Worm (Caenorhabditis elegans) whole organism, L2 larva: Measurements from ENCODE around the gene T06E6.15.

Experiments
- dmd-4 ChIP-seq: sonication (generic microtip); optimal IDR thresholded peaks from 2 replicates; lab custom pipeline; 2017; ENCODE audit warnings: missing biosample characterization, missing genetic modification characterization
- nhr-12 ChIP-seq: fragments of 150-350 bp; optimal IDR thresholded peaks from 2 replicates; lab custom pipeline; 2014; ENCODE audit warnings: missing biosample characterization, missing genetic modification characterization
- nhr-237 ChIP-seq: fragments of 150-350 bp; optimal IDR thresholded peaks from 2 replicates; lab custom pipeline; 2014; ENCODE audit warnings: missing biosample characterization, missing genetic modification characterization
- ztf-1 ChIP-seq: fragments of 200-800 bp; sonication (Bioruptor generic); conservative IDR thresholded peaks from 2 replicates; pipeline ENCODE4 v1.3.6; 2022; ENCODE audit warnings: missing genetic modification characterization, missing compliant biosample characterization

- TF ChIP-seq nhr-12 (tag; lab: Kevin White, UChicago) = no peak
- no peak for TF ChIP-seq ztf-1 (GFP tag; lab: Robert Waterston, UW)
- no peak for TF ChIP-seq dmd-4
- TF ChIP-seq nhr-237 (tag; lab: Kevin White, UChicago) = no peak
These were observed 13.0 kb upstream of the T06E6.15 start, which contains the start of gene srbc-63 for ce11 chrV:15412625-15413024.
